Worm (Caenorhabditis elegans) whole organism, L1 larva: Measurements from ENCODE around the gene ZK418.5.
A peak's percentile ranks its signal among the peaks of the same experiment; 100 is the strongest.

Experiments
- C16A3.4 ChIP-seq: fragments of 150-350 bp; optimal IDR thresholded peaks from 2 replicates; lab custom pipeline; 2014; ENCODE audit warnings: missing biosample characterization, missing genetic modification characterization
- F16B12.6 ChIP-seq: fragments of 150-350 bp; optimal IDR thresholded peaks from 2 replicates; lab custom pipeline; 2014; ENCODE audit warnings: missing biosample characterization, missing genetic modification characterization
- aha-1 ChIP-seq: fragments of 150-350 bp; optimal IDR thresholded peaks from 2 replicates; lab custom pipeline; 2014; ENCODE audit warnings: missing biosample characterization, missing genetic modification characterization
- aly-2 ChIP-seq: fragments of 150-350 bp; optimal IDR thresholded peaks from 2 replicates; lab custom pipeline; 2014; ENCODE audit warnings: missing biosample characterization, missing genetic modification characterization
- ceh-63 ChIP-seq: fragments of 200-800 bp; sonication (Bioruptor generic); optimal IDR thresholded peaks from 2 replicates; lab custom pipeline; 2018; ENCODE audit warnings: mild to moderate bottlenecking, missing genetic modification characterization, missing compliant biosample characterization
- ceh-82 ChIP-seq, 3 experiments: fragments of 150-350 bp in 1 of 3; sonication (generic microtip) in 2 of 3; optimal IDR thresholded peaks; 2 replicates each; lab custom pipeline; 2014 to 2017; ENCODE audit warnings: missing biosample characterization in 3 of 3, missing genetic modification characterization in 3 of 3
- ceh-88 ChIP-seq: fragments of 200-800 bp; sonication (Bioruptor generic); IDR thresholded peaks from 2 replicates; pipeline ENCODE4 v1.3.6; 2022; ENCODE audit warnings: missing genetic modification characterization, missing compliant biosample characterization
- dpl-1 ChIP-seq, 3 experiments: fragments of 150-350 bp in 2 of 3; sonication (generic microtip) in 1 of 3; optimal IDR thresholded peaks; 2 replicates each; lab custom pipeline; 2014 to 2017; ENCODE audit warnings: missing biosample characterization in 3 of 3, missing genetic modification characterization in 3 of 3, missing genetic modification reagents in 3 of 3
- dsc-1 ChIP-seq: sonication (generic microtip); optimal IDR thresholded peaks from 2 replicates; lab custom pipeline; 2016; ENCODE audit warnings: mild to moderate bottlenecking, missing genetic modification characterization, missing compliant biosample characterization
- efl-1 ChIP-seq, 4 experiments: fragments of 150-350 bp; optimal IDR thresholded peaks in 3 of 4; peaks in 1 of 4; 1 replicate in 1 of 4; 2 replicates in 3 of 4; lab custom pipeline; 2014; ENCODE audit warnings: missing biosample characterization in 2 of 4, missing genetic modification characterization in 2 of 4, missing genetic modification reagents in 2 of 4
- egl-27 ChIP-seq, 2 experiments: fragments of 150-350 bp in 1 of 2; sonication (generic microtip); optimal IDR thresholded peaks; 3 replicates each; lab custom pipeline; 2017 to 2018; ENCODE audit warnings: missing biosample characterization in 2 of 2, missing genetic modification characterization in 2 of 2, missing genetic modification reagents in 2 of 2
- elt-2 ChIP-seq: sonication (generic microtip); optimal IDR thresholded peaks from 2 replicates; lab custom pipeline; 2016; ENCODE audit warnings: missing genetic modification characterization, mild to moderate bottlenecking, inconsistent platforms, missing compliant biosample characterization, missing genetic modification reagents
- fkh-10 ChIP-seq: sonication (generic microtip); optimal IDR thresholded peaks from 2 replicates; lab custom pipeline; 2017; ENCODE audit warnings: missing biosample characterization, missing genetic modification reagents, missing genetic modification characterization
- fkh-4 ChIP-seq: sonication (generic microtip); optimal IDR thresholded peaks from 2 replicates; lab custom pipeline; 2016; ENCODE audit warnings: missing compliant biosample characterization, missing genetic modification characterization, borderline replicate concordance
- fos-1 ChIP-seq: fragments of 150-350 bp; optimal IDR thresholded peaks from 2 replicates; lab custom pipeline; 2014; ENCODE audit warnings: missing biosample characterization, missing genetic modification characterization
- grh-1 ChIP-seq: fragments of 200-800 bp; sonication (Bioruptor generic); IDR thresholded peaks from 2 replicates; pipeline ENCODE4 v1.3.6; 2022; ENCODE audit warnings: missing genetic modification reagents, missing genetic modification characterization, missing compliant biosample characterization
- hlh-17 ChIP-seq: fragments of 200-800 bp; sonication (Bioruptor generic); optimal IDR thresholded peaks from 2 replicates; lab custom pipeline; 2018; ENCODE audit warnings: missing genetic modification characterization, mild to moderate bottlenecking, missing compliant biosample characterization, moderate library complexity, borderline replicate concordance
- hlh-4 ChIP-seq: sonication (generic microtip); optimal IDR thresholded peaks from 2 replicates; lab custom pipeline; 2016; ENCODE audit warnings: mild to moderate bottlenecking, missing genetic modification characterization, missing compliant biosample characterization
- hpl-2 ChIP-seq: fragments of 150-350 bp; optimal IDR thresholded peaks from 2 replicates; lab custom pipeline; 2014; ENCODE audit warnings: missing biosample characterization, missing genetic modification reagents, missing genetic modification characterization
- irx-1 ChIP-seq: sonication (generic microtip); optimal IDR thresholded peaks from 2 replicates; lab custom pipeline; 2016; ENCODE audit warnings: missing genetic modification characterization, missing compliant biosample characterization
- lin-13 ChIP-seq: fragments of 150-350 bp; optimal IDR thresholded peaks from 2 replicates; lab custom pipeline; 2014; ENCODE audit warnings: missing biosample characterization, missing genetic modification reagents, missing genetic modification characterization
- lin-14 ChIP-seq: fragments of 200-800 bp; sonication (Bioruptor generic); optimal IDR thresholded peaks from 2 replicates; lab custom pipeline; 2018; ENCODE audit warnings: mild to moderate bottlenecking, missing genetic modification characterization, moderate library complexity, missing compliant biosample characterization
- lin-15B ChIP-seq: fragments of 150-350 bp; sonication (generic microtip); optimal IDR thresholded peaks from 3 replicates; lab custom pipeline; 2014; ENCODE audit warnings: missing biosample characterization, missing genetic modification characterization
- lin-35 ChIP-seq, 2 experiments: fragments of 150-350 bp; optimal IDR thresholded peaks; 2 replicates each; lab custom pipeline; 2014; ENCODE audit warnings: missing biosample characterization in 2 of 2, missing genetic modification characterization in 2 of 2, missing genetic modification reagents in 2 of 2
- lsy-2 ChIP-seq, 2 experiments: fragments of 150-350 bp; optimal IDR thresholded peaks; 2 replicates each; lab custom pipeline; 2014; ENCODE audit warnings: missing biosample characterization in 2 of 2, missing genetic modification characterization in 2 of 2
- mab-9 ChIP-seq: fragments of 200-800 bp; sonication (Bioruptor generic); IDR thresholded peaks from 2 replicates; pipeline ENCODE4 v1.3.6; 2022; ENCODE audit warnings: missing genetic modification reagents, missing genetic modification characterization, missing compliant biosample characterization
- mdl-1 ChIP-seq, 2 experiments: fragments of 150-350 bp; optimal IDR thresholded peaks; 2 replicates each; lab custom pipeline; 2014 to 2017; ENCODE audit warnings: missing biosample characterization in 2 of 2, missing genetic modification characterization in 2 of 2, inconsistent platforms in 1 of 2
- mef-2 ChIP-seq: fragments of 150-350 bp; optimal IDR thresholded peaks from 2 replicates; lab custom pipeline; 2014; ENCODE audit warnings: missing biosample characterization, missing genetic modification characterization
- mep-1 ChIP-seq: fragments of 150-350 bp; optimal IDR thresholded peaks from 2 replicates; lab custom pipeline; 2014; ENCODE audit warnings: missing biosample characterization, missing genetic modification characterization
- nhr-12 ChIP-seq: sonication (generic microtip); optimal IDR thresholded peaks from 2 replicates; lab custom pipeline; 2017; ENCODE audit warnings: missing biosample characterization, missing genetic modification characterization
- nhr-20 ChIP-seq: sonication (generic microtip); optimal IDR thresholded peaks from 2 replicates; lab custom pipeline; 2016; ENCODE audit warnings: mild to moderate bottlenecking, missing genetic modification characterization, missing compliant biosample characterization
- nhr-237 ChIP-seq: fragments of 150-350 bp; optimal IDR thresholded peaks from 2 replicates; lab custom pipeline; 2014; ENCODE audit warnings: missing biosample characterization, missing genetic modification characterization
- nhr-76 ChIP-seq: sonication (generic microtip); optimal IDR thresholded peaks from 2 replicates; lab custom pipeline; 2017; ENCODE audit warnings: missing biosample characterization, missing genetic modification characterization
- nhr-77 ChIP-seq: fragments of 150-350 bp; optimal IDR thresholded peaks from 2 replicates; lab custom pipeline; 2014; ENCODE audit warnings: missing biosample characterization, missing genetic modification characterization
- nhr-84 ChIP-seq: sonication (generic microtip); optimal IDR thresholded peaks from 2 replicates; lab custom pipeline; 2017; ENCODE audit warnings: missing biosample characterization, missing genetic modification characterization
- nhr-90 ChIP-seq: sonication (generic microtip); optimal IDR thresholded peaks from 2 replicates; lab custom pipeline; 2016; ENCODE audit warnings: mild to moderate bottlenecking, missing genetic modification characterization, missing compliant biosample characterization; ENCODE audit not compliant: poor library complexity
- pag-3 ChIP-seq: sonication (generic microtip); optimal IDR thresholded peaks from 2 replicates; lab custom pipeline; 2017; ENCODE audit warnings: missing genetic modification characterization, mild to moderate bottlenecking, missing compliant biosample characterization, antibody characterized with exemption, borderline replicate concordance; ENCODE audit not compliant: insufficient read depth
- pax-3 ChIP-seq: fragments of 200-800 bp; sonication (Bioruptor generic); optimal IDR thresholded peaks from 2 replicates; lab custom pipeline; 2018; ENCODE audit warnings: mild to moderate bottlenecking, missing genetic modification characterization, moderate library complexity, missing compliant biosample characterization
- pqm-1 ChIP-seq: sonication (generic microtip); optimal IDR thresholded peaks from 3 replicates; lab custom pipeline; 2017; ENCODE audit warnings: missing biosample characterization, missing genetic modification characterization
- rnt-1 ChIP-seq: sonication (generic microtip); optimal IDR thresholded peaks from 2 replicates; lab custom pipeline; 2016; ENCODE audit warnings: mild to moderate bottlenecking, missing genetic modification characterization, moderate library complexity, missing compliant biosample characterization
- skn-1 ChIP-seq: fragments of 150-350 bp; optimal IDR thresholded peaks from 2 replicates; lab custom pipeline; 2014; ENCODE audit warnings: missing biosample characterization, missing genetic modification characterization
- snpc-4 ChIP-seq: fragments of 150-350 bp; optimal IDR thresholded peaks from 2 replicates; lab custom pipeline; 2014; ENCODE audit warnings: missing biosample characterization, missing genetic modification characterization
- sox-4 ChIP-seq: sonication (generic microtip); optimal IDR thresholded peaks from 2 replicates; lab custom pipeline; 2016; ENCODE audit warnings: missing genetic modification characterization, missing compliant biosample characterization
- sup-37 ChIP-seq: fragments of 200-800 bp; sonication (Bioruptor generic); optimal IDR thresholded peaks from 2 replicates; lab custom pipeline; 2018; ENCODE audit warnings: mild to moderate bottlenecking, missing genetic modification characterization, missing compliant biosample characterization
- swsn-7 ChIP-seq: sonication (generic microtip); optimal IDR thresholded peaks from 2 replicates; lab custom pipeline; 2016; ENCODE audit warnings: missing genetic modification characterization, missing compliant biosample characterization
- tbx-2 ChIP-seq: sonication (generic microtip); optimal IDR thresholded peaks from 2 replicates; lab custom pipeline; 2016; ENCODE audit warnings: missing genetic modification characterization, missing compliant biosample characterization
- tlp-1 ChIP-seq: fragments of 150-350 bp; optimal IDR thresholded peaks from 2 replicates; lab custom pipeline; 2014; ENCODE audit warnings: missing biosample characterization, missing genetic modification characterization
- unc-130 ChIP-seq: fragments of 150-350 bp; optimal IDR thresholded peaks from 2 replicates; lab custom pipeline; 2017; ENCODE audit warnings: missing biosample characterization, missing genetic modification characterization, inconsistent platforms
- unc-30 ChIP-seq: sonication (generic microtip); optimal IDR thresholded peaks from 2 replicates; lab custom pipeline; 2017; ENCODE audit warnings: missing biosample characterization, missing genetic modification characterization
- zag-1 ChIP-seq: fragments of 150-350 bp; optimal IDR thresholded peaks from 2 replicates; lab custom pipeline; 2014; ENCODE audit warnings: missing biosample characterization, missing genetic modification characterization
- ztf-11 ChIP-seq, 2 experiments: sonication (generic microtip); optimal IDR thresholded peaks; 2 replicates each; lab custom pipeline; 2016 to 2017; ENCODE audit warnings: missing genetic modification characterization in 2 of 2, missing biosample characterization in 1 of 2, missing compliant biosample characterization in 1 of 2
- ztf-4 ChIP-seq: fragments of 150-350 bp; optimal IDR thresholded peaks from 2 replicates; lab custom pipeline; 2014; ENCODE audit warnings: missing biosample characterization, missing genetic modification characterization

ZK418.5 gene

DNA sequence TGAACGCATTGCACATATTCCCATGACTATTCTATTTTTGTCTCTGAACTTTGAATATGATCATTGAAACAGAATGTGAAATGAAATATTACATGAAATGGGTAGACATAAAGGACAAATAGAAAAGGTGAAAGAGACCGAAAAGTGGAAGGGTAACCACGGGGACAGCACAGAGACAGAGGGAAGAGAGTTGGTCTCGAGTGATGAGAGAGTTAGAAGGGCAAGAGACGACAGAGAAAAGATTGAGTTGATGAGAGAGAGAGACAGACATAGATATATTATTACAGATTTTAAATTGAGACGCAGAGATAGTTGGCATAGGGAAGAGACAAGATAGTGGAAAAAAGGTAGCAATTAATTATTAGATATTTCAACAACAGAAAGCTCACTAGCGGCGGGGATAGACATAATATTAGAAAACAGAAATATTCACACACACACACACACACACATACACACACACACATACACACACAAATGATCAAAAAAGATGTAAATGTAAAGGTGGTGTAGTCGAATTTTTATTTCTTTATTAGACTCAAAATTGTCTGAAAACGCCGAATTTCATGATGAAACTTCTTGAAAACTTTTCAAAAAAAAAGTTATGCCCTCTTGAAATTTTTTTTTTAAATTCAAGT, 43.1 kb upstream of the ZK418.5 start (continued):
- TF ChIP-seq skn-1 (tag; lab: Kevin White, UChicago) (peak; percentile 61), C16A3.4 (peak; percentile 72), F16B12.6 (tag; lab: Kevin White, UChicago) (peak; percentile 28), nhr-90 (tag; lab: Kevin White, UChicago) (peak; percentile 63), mef-2 (no peak), ceh-88 (GFP tag; lab: Robert Waterston, UW) (no peak), nhr-20 (tag; lab: Kevin White, UChicago) (peak; percentile 88), sox-4 (tag; lab: Kevin White, UChicago) (peak; percentile 43), efl-1 (optimal IDR thresholded peaks at IDR 0.05; lab: Kevin White, UChicago) (peak; percentile 67 to 75), efl-1 (GFP tag; optimal IDR thresholded peaks at IDR 0.05 in 1 of 2; lab: Kevin White, UChicago) (peak; percentile 39 to 93), nhr-237 (tag; lab: Kevin White, UChicago) (no peak), lin-15B (no peak), hlh-4 (tag; lab: Kevin White, UChicago) (no peak), sup-37 (GFP tag; lab: Kevin White, UChicago) (no peak), nhr-76 (tag; lab: Kevin White, UChicago) (no peak), mab-9 (GFP tag; lab: Robert Waterston, UW) (no peak), swsn-7 (tag; lab: Kevin White, UChicago) (peak; percentile 74), ceh-82 (tag; optimal IDR thresholded peaks at IDR 0.05; lab: Kevin White, UChicago) (peak; percentile 50 to 64 (median 59)), lsy-2 (tag; optimal IDR thresholded peaks at IDR 0.05; lab: Kevin White, UChicago) (peak; percentile 73 to 84), unc-30 (no peak), fkh-10 (no peak), lin-35 (GFP tag; optimal IDR thresholded peaks at IDR 0.05; lab: Kevin White, UChicago) (peak; percentile 44 to 73), nhr-12 (tag; lab: Kevin White, UChicago) (no peak), nhr-84 (tag; lab: Kevin White, UChicago) (no peak), nhr-77 (peak; percentile 74), dpl-1 (GFP tag; optimal IDR thresholded peaks at IDR 0.05; lab: Kevin White, UChicago) (peak; percentile 13 to 61 (median 29)), irx-1 (peak; percentile 12), pax-3 (peak; percentile 53), ztf-11 (tag; optimal IDR thresholded peaks at IDR 0.05; lab: Kevin White, UChicago) (no peak), hpl-2 (GFP tag; lab: Kevin White, UChicago) (no peak), ceh-63 (GFP tag; lab: Kevin White, UChicago) (no peak), pqm-1 (tag; lab: Kevin White, UChicago) (no peak), egl-27 (tag; optimal IDR thresholded peaks at IDR 0.05; lab: Kevin White, UChicago) (peak; percentile 72 to 78), aha-1 (tag; lab: Kevin White, UChicago) (no peak), snpc-4 (tag; lab: Kevin White, UChicago) (peak; percentile 13), mdl-1 (tag; optimal IDR thresholded peaks at IDR 0.05; lab: Kevin White, UChicago) (peak in 1 of 2 experiments; percentile 66), tlp-1 (tag; lab: Kevin White, UChicago) (no peak), hlh-17 (GFP tag; lab: Kevin White, UChicago) (no peak), fkh-4 (no peak), ztf-4 (peak; percentile 43), tbx-2 (tag; lab: Kevin White, UChicago) (peak; percentile 55), grh-1 (no peak), fos-1 (tag; lab: Kevin White, UChicago) (peak; percentile 41), dsc-1 (peak; percentile 51), lin-14 (GFP tag; lab: Kevin White, UChicago) (peak; percentile 90), pag-3 (tag; lab: Kevin White, UChicago) (no peak), rnt-1 (tag; lab: Kevin White, UChicago) (peak; percentile 63), lin-13 (GFP tag; lab: Kevin White, UChicago) (peak; percentile 2), aly-2 (tag; lab: Kevin White, UChicago) (peak; percentile 68), elt-2 (tag; lab: Kevin White, UChicago) (peak; percentile 26), zag-1 (tag; lab: Kevin White, UChicago) (no peak), unc-130 (no peak), mep-1 (tag; lab: Kevin White, UChicago) (peak; percentile 77)
